Worm (Caenorhabditis elegans) whole organism, young adult: ENCODE results near the gene F13H10.8.
A peak's percentile ranks its signal among the peaks of the same experiment; 100 is the strongest.

ENCODE experiments used
- B0336.3 ChIP-seq: fragments of 200-800 bp; sonication (Bioruptor generic); IDR thresholded peaks from 2 replicates; pipeline ENCODE4 v1.3.6; 2022; ENCODE audit warnings: missing genetic modification characterization, missing compliant biosample characterization
- F33H1.4 ChIP-seq: fragments of 200-800 bp; sonication (Bioruptor generic); IDR thresholded peaks from 2 replicates; pipeline ENCODE4 v1.3.6; 2022; ENCODE audit warnings: missing genetic modification reagents, missing genetic modification characterization, missing compliant biosample characterization
- F39B2.1 ChIP-seq: fragments of 200-800 bp; sonication (Bioruptor generic); IDR thresholded peaks from 2 replicates; pipeline ENCODE4 v1.3.6; 2022; ENCODE audit warnings: missing genetic modification reagents, missing genetic modification characterization, missing compliant biosample characterization
- F49E8.2 ChIP-seq: sonication (generic microtip); optimal IDR thresholded peaks from 3 replicates; lab custom pipeline; 2017; ENCODE audit warnings: missing genetic modification characterization, mild to moderate bottlenecking, missing compliant biosample characterization, antibody characterized with exemption, moderate library complexity; ENCODE audit not compliant: insufficient read depth
- F52B5.7 ChIP-seq: sonication (generic microtip); optimal IDR thresholded peaks from 2 replicates; lab custom pipeline; 2016; ENCODE audit warnings: mild to moderate bottlenecking, missing genetic modification characterization, missing compliant biosample characterization
- F57C9.4 ChIP-seq: sonication (generic microtip); optimal IDR thresholded peaks from 2 replicates; lab custom pipeline; 2017; ENCODE audit warnings: mild to moderate bottlenecking, missing genetic modification characterization, missing compliant biosample characterization
- Y53G8AR.9 ChIP-seq: fragments of 200-800 bp; sonication (Bioruptor generic); conservative IDR thresholded peaks from 2 replicates; pipeline ENCODE4 v1.3.6; 2022; ENCODE audit warnings: missing genetic modification reagents, missing genetic modification characterization, missing compliant biosample characterization
- Y79H2A.3 ChIP-seq: fragments of 200-800 bp; sonication (Bioruptor generic); conservative IDR thresholded peaks from 2 replicates; pipeline ENCODE4 v1.3.6; 2022; ENCODE audit warnings: missing genetic modification reagents, missing genetic modification characterization, missing compliant biosample characterization
- ZK185.1 ChIP-seq: sonication (generic microtip); optimal IDR thresholded peaks from 2 replicates; lab custom pipeline; 2016; ENCODE audit warnings: mild to moderate bottlenecking, missing genetic modification characterization, missing compliant biosample characterization; ENCODE audit not compliant: poor library complexity, severe bottlenecking
- aptf-2 ChIP-seq: fragments of 200-800 bp; sonication (Bioruptor generic); conservative IDR thresholded peaks from 2 replicates; pipeline ENCODE4 v1.3.6; 2022; ENCODE audit warnings: missing genetic modification reagents, missing genetic modification characterization, missing compliant biosample characterization
- aptf-3 ChIP-seq: fragments of 200-800 bp; sonication (Bioruptor generic); IDR thresholded peaks from 2 replicates; pipeline ENCODE4 v1.3.6; 2022; ENCODE audit warnings: missing genetic modification characterization, missing compliant biosample characterization
- athp-1 ChIP-seq: sonication (generic microtip); optimal IDR thresholded peaks from 2 replicates; lab custom pipeline; 2017; ENCODE audit warnings: mild to moderate bottlenecking, missing genetic modification characterization, missing compliant biosample characterization
- attf-3 ChIP-seq: fragments of 200-800 bp; sonication (Bioruptor generic); conservative IDR thresholded peaks from 2 replicates; pipeline ENCODE4 v1.3.6; 2022; ENCODE audit warnings: missing genetic modification reagents, missing genetic modification characterization, missing compliant biosample characterization
- ccch-3 ChIP-seq: fragments of 200-800 bp; sonication (Bioruptor generic); optimal IDR thresholded peaks from 2 replicates; lab custom pipeline; 2018; ENCODE audit warnings: mild to moderate bottlenecking, missing genetic modification characterization, missing compliant biosample characterization
- cebp-1 ChIP-seq, 2 experiments: fragments of 200-800 bp in 1 of 2; sonication (Bioruptor generic) in 1 of 2; sonication (generic microtip) in 1 of 2; IDR thresholded peaks in 1 of 2; optimal IDR thresholded peaks in 1 of 2; 2 replicates each; pipeline versions ENCODE4 v1.3.6 to Lab custom; 2017 to 2022; ENCODE audit warnings: missing compliant biosample characterization in 2 of 2, missing genetic modification characterization in 2 of 2, mild to moderate bottlenecking in 1 of 2, missing genetic modification reagents in 1 of 2, moderate library complexity in 1 of 2
- ceh-91 ChIP-seq: fragments of 200-800 bp; sonication (Bioruptor generic); IDR thresholded peaks from 2 replicates; pipeline ENCODE4 v1.3.6; 2022; ENCODE audit warnings: missing genetic modification reagents, missing genetic modification characterization, missing compliant biosample characterization
- efl-1 ChIP-seq: fragments of 150-350 bp; optimal IDR thresholded peaks from 2 replicates; lab custom pipeline; 2014; ENCODE audit warnings: missing biosample characterization, missing genetic modification reagents, missing genetic modification characterization
- him-1 ChIP-seq: sonication (generic microtip); optimal IDR thresholded peaks from 2 replicates; lab custom pipeline; 2016; ENCODE audit warnings: missing genotype, missing genetic modification reagents, missing genetic modification characterization, missing compliant biosample characterization
- hsf-1 ChIP-seq: fragments of 200-800 bp; sonication (Bioruptor generic); IDR thresholded peaks from 2 replicates; pipeline ENCODE4 v1.3.6; 2022; ENCODE audit warnings: missing genetic modification reagents, missing genetic modification characterization, missing compliant biosample characterization
- lin-40 ChIP-seq: sonication (generic microtip); optimal IDR thresholded peaks from 2 replicates; lab custom pipeline; 2016; ENCODE audit warnings: missing genetic modification characterization, mild to moderate bottlenecking, missing compliant biosample characterization, missing genotype, missing genetic modification reagents
- lir-1 ChIP-seq: fragments of 200-800 bp; sonication (Bioruptor generic); conservative IDR thresholded peaks from 2 replicates; pipeline ENCODE4 v1.3.6; 2022; ENCODE audit warnings: missing genetic modification reagents, missing genetic modification characterization, missing compliant biosample characterization
- lsl-1 ChIP-seq: fragments of 200-800 bp; sonication (Bioruptor generic); optimal IDR thresholded peaks from 2 replicates; lab custom pipeline; 2018; ENCODE audit warnings: mild to moderate bottlenecking, missing genetic modification characterization, moderate library complexity, missing compliant biosample characterization
- lsy-27 ChIP-seq: sonication (generic microtip); optimal IDR thresholded peaks from 2 replicates; lab custom pipeline; 2017; ENCODE audit warnings: missing genetic modification characterization, mild to moderate bottlenecking, missing compliant biosample characterization, antibody characterized with exemption, missing genotype, borderline replicate concordance; ENCODE audit not compliant: insufficient read depth
- madf-10 ChIP-seq: sonication (generic microtip); optimal IDR thresholded peaks from 2 replicates; lab custom pipeline; 2016; ENCODE audit warnings: mild to moderate bottlenecking, missing genetic modification characterization, missing compliant biosample characterization
- mxl-1 ChIP-seq: sonication (generic microtip); optimal IDR thresholded peaks from 2 replicates; lab custom pipeline; 2016; ENCODE audit warnings: missing genetic modification characterization, missing compliant biosample characterization
- nfyb-1 ChIP-seq: fragments of 200-800 bp; sonication (Bioruptor generic); IDR thresholded peaks from 2 replicates; pipeline ENCODE4 v1.3.6; 2022; ENCODE audit warnings: missing genetic modification reagents, missing genetic modification characterization, missing compliant biosample characterization
- nhr-27 ChIP-seq: fragments of 200-800 bp; sonication (Bioruptor generic); optimal IDR thresholded peaks from 2 replicates; lab custom pipeline; 2018; ENCODE audit warnings: mild to moderate bottlenecking, missing genetic modification characterization, moderate library complexity, missing compliant biosample characterization
- pha-4 ChIP-seq: fragments of 150-350 bp; sonication (generic microtip); optimal IDR thresholded peaks from 2 replicates; lab custom pipeline; 2014; ENCODE audit warnings: missing biosample characterization, missing genetic modification reagents, missing genetic modification characterization
- rcor-1 ChIP-seq: fragments of 200-800 bp; sonication (Bioruptor generic); IDR thresholded peaks from 2 replicates; pipeline ENCODE4 v1.3.6; 2022; ENCODE audit warnings: missing genetic modification reagents, missing genetic modification characterization, missing compliant biosample characterization
- sea-2 ChIP-seq: fragments of 200-800 bp; sonication (Bioruptor generic); IDR thresholded peaks from 2 replicates; pipeline ENCODE4 v1.3.6; 2022; ENCODE audit warnings: missing genetic modification characterization, missing compliant biosample characterization
- sptf-2 ChIP-seq: fragments of 200-800 bp; sonication (Bioruptor generic); optimal IDR thresholded peaks from 2 replicates; lab custom pipeline; 2018; ENCODE audit warnings: mild to moderate bottlenecking, missing genetic modification characterization, missing compliant biosample characterization
- tbx-9 ChIP-seq: sonication (generic microtip); optimal IDR thresholded peaks from 2 replicates; lab custom pipeline; 2016; ENCODE audit warnings: borderline replicate concordance, missing genetic modification characterization, inconsistent platforms, missing compliant biosample characterization
- unc-62 ChIP-seq: fragments of 150-350 bp; optimal IDR thresholded peaks from 2 replicates; lab custom pipeline; 2014; ENCODE audit warnings: missing biosample characterization, missing genetic modification reagents, missing genetic modification characterization
- ztf-22 ChIP-seq: fragments of 200-800 bp; sonication (Bioruptor generic); optimal IDR thresholded peaks from 2 replicates; lab custom pipeline; 2018; ENCODE audit warnings: mild to moderate bottlenecking, missing genetic modification characterization, moderate library complexity, missing compliant biosample characterization
- ztf-3 ChIP-seq: fragments of 200-800 bp; sonication (Bioruptor generic); optimal IDR thresholded peaks from 2 replicates; lab custom pipeline; 2018; ENCODE audit warnings: mild to moderate bottlenecking, missing genetic modification characterization, missing compliant biosample characterization

The F13H10.8 gene

DNA sequence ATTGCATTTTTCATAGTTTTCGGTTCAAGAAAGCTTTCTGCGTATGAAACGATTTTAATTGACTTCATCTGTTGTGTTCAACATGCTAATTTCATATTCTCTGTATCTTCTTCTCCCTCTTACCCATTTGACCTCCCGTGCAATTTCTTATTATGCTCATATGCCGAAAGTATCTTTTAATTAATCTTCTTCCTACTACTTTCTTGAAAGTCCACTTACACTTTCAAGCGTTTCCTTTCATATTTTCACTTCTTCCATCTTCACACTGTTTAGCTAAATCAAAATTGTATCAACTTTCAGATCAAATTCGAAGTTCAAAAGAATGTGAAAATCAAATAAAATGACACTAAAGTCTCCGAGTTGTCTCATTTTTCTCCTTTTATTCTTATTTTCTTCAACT lies 29.6 kb upstream of the F13H10.8 start, which contains the start of gene F13H10.5:
F13H10.5 (plus strand) TSS at position 301 of the 400 bp plus-strand sequence.
- TF ChIP-seq athp-1 (tag; lab: Kevin White, UChicago) (no peak), lir-1 (GFP tag; lab: Robert Waterston, UW) (no peak), sptf-2 (GFP tag; lab: Kevin White, UChicago) (no peak), Y79H2A.3 (GFP tag; lab: Robert Waterston, UW) (no peak), ceh-91 (GFP tag; lab: Robert Waterston, UW) (no peak), F39B2.1 (GFP tag; lab: Robert Waterston, UW) (no peak)

DNA sequence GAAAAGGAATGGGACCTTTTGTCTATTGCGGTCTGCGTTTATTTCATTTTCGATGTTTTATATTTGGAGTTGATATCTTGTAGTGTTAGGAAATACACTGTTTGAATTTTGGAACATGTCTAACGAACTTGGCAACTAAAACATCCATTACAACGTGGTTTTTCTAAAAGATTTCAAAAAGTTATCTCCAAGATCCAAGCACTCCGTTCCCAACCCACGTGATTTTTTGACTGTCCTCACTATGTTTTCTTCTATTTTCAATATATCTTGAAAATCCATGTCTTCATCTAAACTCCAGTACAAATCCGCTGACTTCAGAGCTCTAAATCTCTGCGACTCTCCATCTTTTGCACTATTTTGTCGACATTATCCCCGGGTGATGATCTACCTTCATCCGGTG lies 18.7 kb upstream of the F13H10.8 start, which contains the start of gene F13H10.9:
F13H10.9 (plus strand) TSS at position 301 of the 400 bp plus-strand sequence.
- TF ChIP-seq hsf-1 = no peak
- TF ChIP-seq tbx-9 (tag; lab: Kevin White, UChicago) = no peak
- TF ChIP-seq pha-4 (tag; lab: Kevin White, UChicago) = no peak
- no peak for TF ChIP-seq Y53G8AR.9 (GFP tag; lab: Robert Waterston, UW)
- no peak for TF ChIP-seq madf-10 (tag; lab: Kevin White, UChicago)
- TF ChIP-seq aptf-2 (GFP tag; lab: Robert Waterston, UW) = no peak
- TF ChIP-seq mxl-1 (tag; lab: Kevin White, UChicago) = no peak
- no peak for TF ChIP-seq F52B5.7
- TF ChIP-seq ZK185.1 (tag; lab: Kevin White, UChicago) = no peak

DNA sequence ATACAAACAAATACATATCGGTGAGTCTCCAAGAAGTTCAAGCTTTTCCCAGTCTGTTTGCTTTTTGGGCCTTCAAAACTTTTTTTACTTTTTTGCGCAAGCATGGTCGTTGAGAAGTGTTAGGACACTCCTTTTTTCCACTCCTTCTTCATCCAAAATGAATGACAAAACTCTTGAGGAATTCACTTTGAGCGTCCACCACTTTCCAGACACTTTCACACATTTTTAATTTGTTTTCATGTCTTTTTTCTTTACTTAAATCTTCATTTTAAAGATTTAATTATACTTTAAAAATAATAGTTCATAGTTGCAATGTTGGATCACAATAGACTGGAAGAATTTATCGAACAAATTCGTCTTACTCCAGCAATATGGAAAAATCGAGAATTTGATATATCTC lies 16.0 kb upstream of the F13H10.8 start, which contains the start of gene F13H10.1:
F13H10.1 (plus strand) TSS at position 301 of the 400 bp plus-strand sequence.
- TF ChIP-seq sea-2 (GFP tag; lab: Robert Waterston, UW) = no peak
- TF ChIP-seq, all 124 proteins: peak for 0

DNA sequence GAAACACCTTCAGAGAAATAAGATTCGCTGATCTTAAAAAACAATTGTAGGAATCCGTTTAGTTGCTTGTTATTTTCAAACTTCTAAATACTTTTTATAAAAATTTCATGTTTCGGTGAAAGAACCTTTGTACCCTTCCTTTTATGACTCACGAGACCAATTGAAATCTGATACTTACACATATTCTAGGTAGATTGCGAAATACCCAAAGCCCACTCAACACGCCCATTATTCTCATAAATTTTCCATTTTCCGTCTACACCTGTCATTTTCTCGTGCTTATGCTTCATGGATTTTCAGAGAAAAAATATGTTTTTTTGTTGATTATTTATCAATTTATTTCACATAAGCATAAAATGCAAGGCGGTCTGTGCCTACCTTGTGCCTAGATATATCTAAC lies 13.9 kb upstream of the F13H10.8 start:
- TF ChIP-seq cebp-1 (GFP tag; IDR thresholded peaks at IDR 0.05; lab: Robert Waterston, UW) (peak; percentile 76), cebp-1 (tag; optimal IDR thresholded peaks at IDR 0.05; lab: Kevin White, UChicago) (peak; percentile 94), aptf-3 (GFP tag; lab: Robert Waterston, UW) (no peak)

DNA sequence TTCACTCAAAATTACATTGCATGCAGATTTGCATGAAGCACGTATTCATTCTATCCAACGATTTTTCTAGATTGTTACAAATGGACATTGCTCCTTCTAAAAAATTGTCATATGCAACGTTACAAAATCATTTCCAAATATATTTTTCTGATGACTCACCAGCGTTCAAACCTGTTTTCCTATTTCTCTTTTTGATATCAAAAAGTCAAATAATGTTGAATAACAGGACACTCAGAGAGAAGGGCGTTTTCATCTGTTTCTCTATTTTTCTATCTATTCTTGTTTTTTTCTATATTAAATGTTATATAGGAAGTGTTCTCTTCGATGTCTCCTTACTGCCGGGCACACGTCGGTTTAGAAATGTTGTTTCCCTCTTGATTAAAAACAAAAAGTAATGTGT lies 13.4 kb upstream of the F13H10.8 start:
- no peak for TF ChIP-seq ztf-22 (GFP tag; lab: Kevin White, UChicago)
- no peak for TF ChIP-seq efl-1 (GFP tag; lab: Kevin White, UChicago)
- TF ChIP-seq F33H1.4 (GFP tag; lab: Robert Waterston, UW) = no peak
- no peak for TF ChIP-seq nfyb-1 (GFP tag; lab: Robert Waterston, UW)
- TF ChIP-seq unc-62 = no peak
- TF ChIP-seq pha-4 (tag; lab: Kevin White, UChicago) = no peak
- TF ChIP-seq F49E8.2 (tag; lab: Kevin White, UChicago) = no peak
- no peak for TF ChIP-seq nhr-27 (tag; lab: Kevin White, UChicago)
- no peak for TF ChIP-seq F57C9.4 (tag; lab: Kevin White, UChicago)
- TF ChIP-seq ztf-3 (GFP tag; lab: Kevin White, UChicago) = no peak
- no peak for TF ChIP-seq him-1 (tag; lab: Kevin White, UChicago)
- no peak for TF ChIP-seq attf-3 (GFP tag; lab: Robert Waterston, UW)
- TF ChIP-seq F39B2.1 (GFP tag; lab: Robert Waterston, UW) = no peak
- no peak for TF ChIP-seq B0336.3
- no peak for TF ChIP-seq lsl-1 (GFP tag; lab: Kevin White, UChicago)
- no peak for TF ChIP-seq lsy-27 (tag; lab: Kevin White, UChicago)
- no peak for TF ChIP-seq madf-10 (tag; lab: Kevin White, UChicago)
- TF ChIP-seq rcor-1 (GFP tag; lab: Robert Waterston, UW) = no peak
- TF ChIP-seq ccch-3 (GFP tag; lab: Kevin White, UChicago) = no peak
- no peak for TF ChIP-seq lin-40 (tag; lab: Kevin White, UChicago)
